Fruit fly (Drosophila melanogaster): ENCODE results near the gene CG15465.

Gene CG15465

DNA sequence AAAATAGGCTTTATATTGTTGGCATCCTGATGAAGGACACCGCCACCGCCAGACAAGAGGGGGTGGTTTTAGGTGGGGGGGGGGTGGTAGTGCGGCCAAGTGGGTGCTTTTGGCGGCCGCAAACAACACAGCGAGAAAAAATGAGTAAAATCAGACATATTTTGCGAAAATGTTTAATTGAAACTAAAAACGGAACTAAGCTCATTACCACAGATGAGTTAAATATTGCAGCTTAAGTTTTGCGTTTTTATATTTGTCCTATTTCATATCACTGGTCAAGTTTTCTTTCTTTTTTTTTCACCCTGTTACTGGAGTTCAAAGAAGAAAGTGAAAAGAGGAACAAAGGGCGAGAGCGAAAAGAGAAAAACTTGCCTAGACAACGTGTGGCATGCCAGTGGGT is 8.4 kb downstream of the CG15465 start (continued):
- TF ChIP-seq ham (GFP tag; IDR thresholded peaks at IDR 0.05) (no peak), CG17328 (GFP tag; IDR thresholded peaks at IDR 0.05) (peak; percentile 74), ssp (GFP tag; IDR thresholded peaks at IDR 0.05) (peak; percentile 50; the same call in 1 of the 2 replicates), slp2 (GFP tag; optimal IDR thresholded peaks at IDR 0.05) (peak; percentile 45), pnt (GFP tag; optimal IDR thresholded peaks at IDR 0.05) (peak; percentile 69), Blimp-1 (GFP tag; optimal IDR thresholded peaks at IDR 0.05) (peak; percentile 81), ara (GFP tag; IDR thresholded peaks at IDR 0.05) (peak; percentile 24; the same call in 1 of the 2 replicates), p53 (GFP tag; optimal IDR thresholded peaks at IDR 0.05) (no peak), CG7556 (GFP tag; optimal IDR thresholded peaks at IDR 0.05) (peak; percentile 84), CG34376 (GFP tag; optimal IDR thresholded peaks at IDR 0.05) (peak; percentile 28), CG10209 (GFP tag; optimal IDR thresholded peaks at IDR 0.05) (peak; percentile 63), Atf6 (GFP tag; IDR thresholded peaks at IDR 0.05) (peak; percentile 74), zf30C (GFP tag; optimal IDR thresholded peaks at IDR 0.05) (peak; percentile 21), CG13123 (GFP tag; optimal IDR thresholded peaks at IDR 0.05) (peak; percentile 5), CG18262 (tag; optimal IDR thresholded peaks at IDR 0.05) (peak; percentile 70), phol (tag; optimal IDR thresholded peaks at IDR 0.05) (peak; percentile 69), CG18011 (GFP tag; optimal IDR thresholded peaks at IDR 0.05) (peak; percentile 10), CG12391 (tag; optimal IDR thresholded peaks at IDR 0.05) (peak; percentile 75), Spps (tag; optimal IDR thresholded peaks at IDR 0.05) (peak; percentile 13), CrebB (tag; optimal IDR thresholded peaks at IDR 0.05) (peak; percentile 46), CG8944 (GFP tag; optimal IDR thresholded peaks at IDR 0.05) (peak; percentile 39), CG43689 (GFP tag; IDR thresholded peaks at IDR 0.05) (0 out of 2 replicates have a peak, but pooled peaks have one; percentile 23), CG14014 (GFP tag; IDR thresholded peaks at IDR 0.05) (peak; percentile 75), CoRest (tag; optimal IDR thresholded peaks at IDR 0.05) (peak; percentile 71), CG30020 (tag; optimal IDR thresholded peaks at IDR 0.05) (no peak), eve (GFP tag; optimal IDR thresholded peaks at IDR 0.05) (peak in 1 of 2 experiments; percentile 69), MTF-1 (GFP tag; optimal IDR thresholded peaks at IDR 0.05; ENCODE audit: borderline replicate concordance) (peak; percentile 17), Bteb2 (GFP tag; optimal IDR thresholded peaks at IDR 0.05) (peak; percentile 47), Ssrp (tag; optimal IDR thresholded peaks at IDR 0.05) (peak; percentile 60), CG8089 (GFP tag; optimal IDR thresholded peaks at IDR 0.05) (peak; percentile 4), CG33213 (GFP tag; optimal IDR thresholded peaks at IDR 0.05) (no peak), ap (GFP tag; IDR thresholded peaks at IDR 0.05) (peak; percentile 60), twi (tag; optimal IDR thresholded peaks at IDR 0.05) (no peak), CG4820 (GFP tag; optimal IDR thresholded peaks at IDR 0.05) (peak; percentile 65), corto (GFP tag; optimal IDR thresholded peaks at IDR 0.05) (no peak), Awh (GFP tag; IDR thresholded peaks at IDR 0.05) (0 out of 2 replicates have a peak, but pooled peaks have one; percentile 61), CG7357 (GFP tag; IDR thresholded peaks at IDR 0.05) (peak; percentile 43; the same call in 1 of the 3 replicates), Xbp1 (GFP tag; optimal IDR thresholded peaks at IDR 0.05) (peak; percentile 75), Bgb (GFP tag; IDR thresholded peaks at IDR 0.05; ENCODE audit: partially characterized antibody) (no peak), usp (GFP tag; optimal IDR thresholded peaks at IDR 0.05) (no peak), gro (GFP tag; optimal IDR thresholded peaks at IDR 0.05) (peak; percentile 32), ERR (GFP tag; optimal IDR thresholded peaks at IDR 0.05) (no peak), insv (GFP tag; optimal IDR thresholded peaks at IDR 0.05) (no peak), Oaz (GFP tag; IDR thresholded peaks at IDR 0.05) (peak; percentile 40; the same call in 1 of the 2 replicates), gsb-n (tag; optimal IDR thresholded peaks at IDR 0.05) (peak; percentile 59), TFAM (GFP tag; optimal IDR thresholded peaks at IDR 0.05) (no peak), oc (tag; optimal IDR thresholded peaks at IDR 0.05) (peak; percentile 48), gcm (GFP tag; optimal IDR thresholded peaks at IDR 0.05) (peak; percentile 27), Sin3A (optimal IDR thresholded peaks at IDR 0.05) (no peak), CG7372 (GFP tag; IDR thresholded peaks at IDR 0.05) (peak; percentile 54; the same call in 1 of the 2 replicates), CG1602 (GFP tag; optimal IDR thresholded peaks at IDR 0.05) (peak; percentile 36)
